Worm (Caenorhabditis elegans) whole organism, mixed stage, embryonic: ENCODE results near the gene rpl-11.1.

Experiments
- drap-1 ChIP-seq: fragments of 200-800 bp; sonication (Bioruptor generic); optimal IDR thresholded peaks from 3 replicates; lab custom pipeline; 2018; ENCODE audit warnings: mild to moderate bottlenecking, missing genetic modification characterization, missing compliant biosample characterization
- lin-13 ChIP-seq: fragments of 150-350 bp; optimal IDR thresholded peaks from 2 replicates; lab custom pipeline; 2014; ENCODE audit warnings: missing biosample characterization, missing genetic modification characterization
- lsy-2 ChIP-seq: fragments of 150-350 bp; optimal IDR thresholded peaks from 2 replicates; lab custom pipeline; 2014; ENCODE audit warnings: missing biosample characterization, missing genetic modification characterization
- mep-1 ChIP-seq: fragments of 150-350 bp; optimal IDR thresholded peaks from 2 replicates; lab custom pipeline; 2017; ENCODE audit warnings: missing biosample characterization, missing genetic modification reagents, missing genetic modification characterization, inconsistent platforms
- nhr-2 ChIP-seq: fragments of 150-350 bp; optimal IDR thresholded peaks from 2 replicates; lab custom pipeline; 2014; ENCODE audit warnings: missing biosample characterization, missing genetic modification characterization
- nhr-237 ChIP-seq: fragments of 150-350 bp; optimal IDR thresholded peaks from 2 replicates; lab custom pipeline; 2014; ENCODE audit warnings: missing biosample characterization, missing genetic modification characterization
- nhr-28 ChIP-seq: fragments of 150-350 bp; optimal IDR thresholded peaks from 2 replicates; lab custom pipeline; 2014; ENCODE audit warnings: missing biosample characterization, missing genetic modification characterization
- nhr-76 ChIP-seq: sonication (generic microtip); optimal IDR thresholded peaks from 2 replicates; lab custom pipeline; 2017; ENCODE audit warnings: missing biosample characterization, missing genetic modification characterization

ce11 chrV:3581034-3581433 is 4.8 kb downstream of the rpl-11.1 start:
- TF ChIP-seq mep-1 (tag; lab: Kevin White, UChicago) (no peak), drap-1 (GFP tag; lab: Kevin White, UChicago) (no peak), nhr-2 (no peak), nhr-76 (tag; lab: Kevin White, UChicago) (no peak), nhr-28 (tag; lab: Kevin White, UChicago) (no peak), lsy-2 (tag; lab: Kevin White, UChicago) (no peak), lin-13 (tag; lab: Kevin White, UChicago) (no peak), nhr-237 (tag; lab: Kevin White, UChicago) (no peak)
